Worm (Caenorhabditis elegans) whole organism, mixed stage, embryonic: ENCODE results near the gene pup-2.

Source experiments
- bed-3 ChIP-seq: fragments of 200-800 bp; sonication (Bioruptor generic); optimal IDR thresholded peaks from 3 replicates; lab custom pipeline; 2018; ENCODE audit warnings: mild to moderate bottlenecking, missing genetic modification characterization, moderate library complexity, missing compliant biosample characterization
- ceh-39 ChIP-seq: fragments of 150-350 bp; optimal IDR thresholded peaks from 2 replicates; lab custom pipeline; 2014; ENCODE audit warnings: missing biosample characterization, missing genetic modification characterization
- ceh-43 ChIP-seq: fragments of 200-800 bp; sonication (Bioruptor generic); optimal IDR thresholded peaks from 2 replicates; lab custom pipeline; 2018; ENCODE audit warnings: mild to moderate bottlenecking, missing genetic modification characterization, moderate library complexity, missing compliant biosample characterization
- ceh-83 ChIP-seq: fragments of 200-800 bp; sonication (Bioruptor generic); optimal IDR thresholded peaks from 2 replicates; lab custom pipeline; 2018; ENCODE audit warnings: mild to moderate bottlenecking, missing genetic modification characterization, missing compliant biosample characterization
- ces-1 ChIP-seq: fragments of 150-350 bp; optimal IDR thresholded peaks from 2 replicates; lab custom pipeline; 2014; ENCODE audit warnings: missing biosample characterization, missing genetic modification reagents, missing genetic modification characterization
- cnd-1 ChIP-seq: fragments of 200-800 bp; sonication (Bioruptor generic); optimal IDR thresholded peaks from 2 replicates; lab custom pipeline; 2018; ENCODE audit warnings: mild to moderate bottlenecking, missing genetic modification characterization, missing compliant biosample characterization
- drap-1 ChIP-seq: fragments of 200-800 bp; sonication (Bioruptor generic); optimal IDR thresholded peaks from 3 replicates; lab custom pipeline; 2018; ENCODE audit warnings: mild to moderate bottlenecking, missing genetic modification characterization, missing compliant biosample characterization
- elt-1 ChIP-seq: sonication (generic microtip); optimal IDR thresholded peaks from 2 replicates; lab custom pipeline; 2017; ENCODE audit warnings: missing genetic modification characterization, mild to moderate bottlenecking, missing compliant biosample characterization, antibody characterized with exemption, moderate library complexity, borderline replicate concordance; ENCODE audit not compliant: insufficient read depth
- flh-1 ChIP-seq: fragments of 200-800 bp; sonication (Bioruptor generic); optimal IDR thresholded peaks from 2 replicates; lab custom pipeline; 2018; ENCODE audit warnings: mild to moderate bottlenecking, missing genetic modification characterization, moderate library complexity, missing compliant biosample characterization
- ham-2 ChIP-seq: fragments of 200-800 bp; sonication (Bioruptor generic); optimal IDR thresholded peaks from 2 replicates; lab custom pipeline; 2018; ENCODE audit warnings: mild to moderate bottlenecking, missing genetic modification characterization, missing compliant biosample characterization
- hlh-1 ChIP-seq: fragments of 150-350 bp; optimal IDR thresholded peaks from 2 replicates; lab custom pipeline; 2014; ENCODE audit warnings: missing biosample characterization, missing genetic modification reagents, missing genetic modification characterization
- lin-13 ChIP-seq: fragments of 150-350 bp; optimal IDR thresholded peaks from 2 replicates; lab custom pipeline; 2014; ENCODE audit warnings: missing biosample characterization, missing genetic modification characterization
- lin-32 ChIP-seq: fragments of 200-800 bp; sonication (Bioruptor generic); optimal IDR thresholded peaks from 2 replicates; lab custom pipeline; 2018; ENCODE audit warnings: mild to moderate bottlenecking, missing genetic modification characterization, missing compliant biosample characterization
- lsy-2 ChIP-seq: fragments of 150-350 bp; optimal IDR thresholded peaks from 2 replicates; lab custom pipeline; 2014; ENCODE audit warnings: missing biosample characterization, missing genetic modification characterization
- mab-5 ChIP-seq: fragments of 150-350 bp; optimal IDR thresholded peaks from 2 replicates; lab custom pipeline; 2014; ENCODE audit warnings: missing biosample characterization, missing genetic modification characterization
- mep-1 ChIP-seq: fragments of 150-350 bp; optimal IDR thresholded peaks from 2 replicates; lab custom pipeline; 2017; ENCODE audit warnings: missing biosample characterization, missing genetic modification reagents, missing genetic modification characterization, inconsistent platforms
- mls-2 ChIP-seq: sonication (generic microtip); optimal IDR thresholded peaks from 2 replicates; lab custom pipeline; 2016; ENCODE audit warnings: mild to moderate bottlenecking, missing genetic modification characterization, moderate library complexity, missing compliant biosample characterization
- nhr-12 ChIP-seq: fragments of 150-350 bp; optimal IDR thresholded peaks from 2 replicates; lab custom pipeline; 2014; ENCODE audit warnings: missing biosample characterization, missing genetic modification characterization
- nhr-237 ChIP-seq: fragments of 150-350 bp; optimal IDR thresholded peaks from 2 replicates; lab custom pipeline; 2014; ENCODE audit warnings: missing biosample characterization, missing genetic modification characterization
- nhr-28 ChIP-seq: fragments of 150-350 bp; optimal IDR thresholded peaks from 2 replicates; lab custom pipeline; 2014; ENCODE audit warnings: missing biosample characterization, missing genetic modification characterization
- nhr-76 ChIP-seq: sonication (generic microtip); optimal IDR thresholded peaks from 2 replicates; lab custom pipeline; 2017; ENCODE audit warnings: missing biosample characterization, missing genetic modification characterization
- pha-4 ChIP-seq: fragments of 150-350 bp; optimal IDR thresholded peaks from 2 replicates; lab custom pipeline; 2018; ENCODE audit warnings: missing biosample characterization, missing genetic modification reagents, missing genetic modification characterization
- sem-2 ChIP-seq: fragments of 200-800 bp; sonication (Bioruptor generic); optimal IDR thresholded peaks from 2 replicates; lab custom pipeline; 2018; ENCODE audit warnings: mild to moderate bottlenecking, missing genetic modification characterization, missing compliant biosample characterization
- snpc-4 ChIP-seq: fragments of 150-350 bp; optimal IDR thresholded peaks from 2 replicates; lab custom pipeline; 2014; ENCODE audit warnings: missing biosample characterization, missing genetic modification characterization
- sptf-1 ChIP-seq: sonication (generic microtip); optimal IDR thresholded peaks from 2 replicates; lab custom pipeline; 2017; ENCODE audit warnings: mild to moderate bottlenecking, missing genetic modification characterization, moderate library complexity, missing compliant biosample characterization
- tbx-8 ChIP-seq: fragments of 200-800 bp; sonication (Bioruptor generic); optimal IDR thresholded peaks from 2 replicates; lab custom pipeline; 2018; ENCODE audit warnings: mild to moderate bottlenecking, missing genetic modification characterization, moderate library complexity, missing compliant biosample characterization
- unc-120 ChIP-seq: sonication (generic microtip); optimal IDR thresholded peaks from 2 replicates; lab custom pipeline; 2017; ENCODE audit warnings: missing genetic modification characterization, missing compliant biosample characterization; ENCODE audit not compliant: poor library complexity, severe bottlenecking
- unc-39 ChIP-seq: fragments of 150-350 bp; optimal IDR thresholded peaks from 2 replicates; lab custom pipeline; 2014; ENCODE audit warnings: missing biosample characterization, missing genetic modification characterization
- unc-62 ChIP-seq: fragments of 150-350 bp; optimal IDR thresholded peaks from 2 replicates; lab custom pipeline; 2014; ENCODE audit warnings: missing biosample characterization, missing genetic modification reagents, missing genetic modification characterization
- zip-8 ChIP-seq: fragments of 150-350 bp; optimal IDR thresholded peaks from 2 replicates; lab custom pipeline; 2014; ENCODE audit warnings: missing biosample characterization, missing genetic modification characterization

The pup-2 gene

DNA sequence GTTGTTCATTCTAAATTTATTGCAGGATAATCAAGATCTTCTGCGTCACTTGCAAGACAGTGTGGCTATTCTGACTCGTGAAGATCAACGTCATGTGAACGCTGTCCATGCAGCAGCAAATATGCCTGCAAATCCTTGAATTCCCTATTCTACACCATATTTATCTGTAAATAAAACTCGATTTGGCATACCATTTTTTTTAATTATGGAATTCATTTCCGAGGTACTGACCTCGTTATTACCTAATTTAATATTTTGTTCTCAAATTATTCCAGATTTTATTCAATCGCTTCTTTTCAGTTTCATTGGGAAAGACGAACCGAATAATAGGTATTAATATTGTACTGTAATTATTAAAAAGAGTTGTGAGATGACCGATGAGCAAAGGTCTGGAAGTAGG is 12.1 kb upstream of the pup-2 start, which contains the start of gene cid-1:
Gene cid-1 (plus strand): TSS at position 301 of the 400 bp plus-strand sequence.
- TF ChIP-seq unc-120 (tag; lab: Kevin White, UChicago) (no peak), mep-1 (tag; lab: Kevin White, UChicago) (no peak), unc-62 (GFP tag; lab: Kevin White, UChicago) (no peak), mls-2 (tag; lab: Kevin White, UChicago) (no peak), nhr-76 (tag; lab: Kevin White, UChicago) (no peak), flh-1 (GFP tag; lab: Kevin White, UChicago) (no peak), sptf-1 (no peak), lin-32 (no peak)

DNA sequence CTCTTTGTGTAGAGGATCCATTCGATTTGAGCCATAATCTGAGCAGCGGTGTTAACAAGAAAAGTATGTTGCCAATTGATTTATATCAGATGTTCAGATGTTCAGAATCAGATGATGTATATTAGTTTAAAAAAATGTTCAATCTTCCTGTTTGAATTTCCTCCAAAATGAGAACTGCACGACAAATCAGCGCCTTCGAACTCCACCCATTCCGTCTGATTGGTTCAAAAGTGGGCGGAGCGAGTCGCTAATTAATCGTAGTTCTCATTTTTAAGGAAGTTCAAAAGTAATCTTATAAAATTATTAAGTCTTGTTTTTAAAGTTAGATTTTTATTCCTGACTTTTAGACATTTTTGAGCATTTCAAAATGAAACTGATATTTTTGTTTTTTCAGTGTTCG is 6.6 kb upstream of the pup-2 start:
- TF ChIP-seq hlh-1 (tag; lab: Kevin White, UChicago) (no peak), elt-1 (tag; lab: Kevin White, UChicago) (no peak), snpc-4 (tag; lab: Kevin White, UChicago) (no peak), mls-2 (tag; lab: Kevin White, UChicago) (no peak), tbx-8 (GFP tag; lab: Kevin White, UChicago) (no peak), mab-5 (tag; lab: Kevin White, UChicago) (no peak), flh-1 (GFP tag; lab: Kevin White, UChicago) (no peak), cnd-1 (no peak), sem-2 (GFP tag; lab: Kevin White, UChicago) (no peak), nhr-12 (tag; lab: Kevin White, UChicago) (no peak), unc-120 (tag; lab: Kevin White, UChicago) (no peak), ceh-43 (no peak), bed-3 (GFP tag; lab: Kevin White, UChicago) (no peak), ces-1 (no peak), nhr-76 (tag; lab: Kevin White, UChicago) (no peak), ceh-39 (tag; lab: Kevin White, UChicago) (no peak)

DNA sequence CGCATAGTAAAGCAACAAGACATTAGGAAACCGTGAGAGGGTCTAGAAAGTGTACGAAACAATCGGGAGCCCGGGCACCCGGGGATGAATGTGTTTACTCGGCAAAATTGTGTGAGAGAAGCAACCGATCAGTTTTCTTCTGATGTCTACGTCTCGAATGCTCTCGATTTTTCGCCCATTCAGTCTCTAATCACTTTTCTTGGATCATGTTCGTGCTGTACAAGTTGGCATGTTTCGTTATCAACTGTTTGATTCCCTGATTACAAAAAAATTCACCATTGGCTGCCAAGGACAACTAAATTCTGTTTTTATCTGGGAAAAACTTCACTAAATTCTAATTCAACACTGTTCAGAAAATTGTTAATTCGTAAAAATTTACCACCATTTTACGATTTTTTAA is 5.1 kb upstream of the pup-2 start:
- TF ChIP-seq lin-13 (tag; lab: Kevin White, UChicago), result no peak
- TF ChIP-seq unc-120 (tag; lab: Kevin White, UChicago), result peak; percentile 31
- TF ChIP-seq ceh-39 (tag; lab: Kevin White, UChicago), result no peak
- no peak for TF ChIP-seq mls-2 (tag; lab: Kevin White, UChicago)

DNA sequence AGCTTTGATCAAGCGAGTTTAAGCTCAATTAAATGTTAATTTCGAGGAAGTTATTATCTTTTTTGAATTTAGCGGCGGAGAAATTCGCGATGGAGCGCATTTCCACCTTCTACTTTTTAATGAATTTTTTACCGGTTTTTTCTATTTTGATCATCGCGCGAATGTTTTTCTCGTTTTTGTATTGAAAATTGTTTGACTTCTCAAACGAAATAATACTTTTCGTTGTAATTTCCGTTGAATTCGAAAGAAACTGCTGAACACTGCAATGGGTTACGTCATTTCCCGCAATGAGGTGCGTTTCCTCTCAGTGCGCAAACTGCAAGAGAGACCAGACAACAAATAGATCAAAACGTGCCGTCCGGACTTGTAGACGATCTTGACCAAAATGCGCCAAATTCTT is 4.5 kb upstream of the pup-2 start:
- peak; percentile 42 for TF ChIP-seq zip-8 (tag; lab: Kevin White, UChicago)
- TF ChIP-seq drap-1 (GFP tag; lab: Kevin White, UChicago), result no peak

DNA sequence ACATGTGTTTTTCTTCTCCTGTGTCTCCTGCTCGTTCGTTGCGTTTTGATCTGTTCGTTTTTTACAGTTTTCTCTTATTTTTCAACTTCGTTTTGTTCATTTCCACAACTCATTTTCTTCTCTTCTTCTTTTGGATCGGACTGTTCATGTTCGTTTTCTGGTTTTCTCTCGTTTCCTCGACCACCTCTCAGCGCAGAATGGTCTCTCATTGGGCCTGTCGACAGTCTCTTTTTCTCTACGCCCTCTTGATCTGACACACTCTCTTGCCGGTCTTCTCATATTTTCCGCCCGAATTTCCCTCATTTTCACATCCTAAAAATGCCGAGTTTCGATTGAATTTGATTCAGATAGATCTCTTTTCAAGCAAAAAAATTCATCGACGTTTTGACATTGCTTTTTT is 4.1 kb upstream of the pup-2 start:
- TF ChIP-seq ceh-83, result no peak
- TF ChIP-seq lin-32, result no peak
- TF ChIP-seq ceh-39 (tag; lab: Kevin White, UChicago), result no peak
- TF ChIP-seq nhr-237 (tag; lab: Kevin White, UChicago), result no peak
- TF ChIP-seq bed-3 (GFP tag; lab: Kevin White, UChicago), result no peak
- TF ChIP-seq cnd-1, result no peak
- no peak for TF ChIP-seq drap-1 (GFP tag; lab: Kevin White, UChicago)
- TF ChIP-seq tbx-8 (GFP tag; lab: Kevin White, UChicago), result no peak

DNA sequence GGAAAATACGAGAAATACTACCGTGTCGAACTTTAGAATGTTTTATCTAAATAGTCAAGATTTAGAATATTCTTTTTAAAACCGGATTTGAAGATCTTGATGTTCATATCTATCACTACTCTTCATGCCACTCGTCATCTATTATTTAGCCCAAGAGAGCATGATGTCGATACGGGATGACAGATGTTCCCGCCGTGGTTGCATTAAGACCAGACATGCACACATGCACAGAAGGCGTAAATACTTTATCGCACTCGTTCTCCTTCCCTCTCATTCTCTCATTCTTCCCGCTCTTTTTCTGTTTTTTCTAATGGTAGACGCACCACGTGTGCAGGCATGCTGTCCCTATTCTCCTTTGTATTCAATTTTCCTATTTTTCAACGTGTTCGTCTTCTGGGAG is 2.3 kb upstream of the pup-2 start:
- no peak for TF ChIP-seq elt-1 (tag; lab: Kevin White, UChicago)
- TF ChIP-seq ces-1, result peak; percentile 62
- peak; percentile 89 for TF ChIP-seq lin-32
- TF ChIP-seq cnd-1, result peak; percentile 85
- TF ChIP-seq unc-62 (GFP tag; lab: Kevin White, UChicago), result peak; percentile 1
- TF ChIP-seq, all 35 proteins: peak for 4

DNA sequence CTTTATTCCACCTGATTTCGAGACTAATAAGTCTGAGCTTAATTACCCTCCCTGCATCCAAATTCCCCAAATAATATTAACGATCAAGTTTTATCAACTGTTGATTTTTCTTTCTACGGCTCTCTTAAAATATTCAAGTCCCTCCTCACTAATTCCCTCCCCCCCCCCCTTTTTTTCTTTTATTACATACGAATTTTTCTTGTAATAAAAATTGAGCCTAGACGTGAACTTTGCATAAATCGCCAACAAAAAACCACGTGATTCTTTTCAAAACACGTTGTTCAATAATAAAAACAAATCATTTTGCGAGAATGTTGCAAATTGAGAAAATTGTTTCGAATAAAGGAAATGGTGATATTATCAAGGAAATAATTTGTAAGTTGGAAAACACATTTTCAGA is 2.7 kb downstream of the pup-2 start, which contains the start of gene K10D2.8:
Gene K10D2.8 (plus strand): TSS at position 301 of the 400 bp plus-strand sequence.
- TF ChIP-seq lin-13 (tag; lab: Kevin White, UChicago) (no peak), bed-3 (GFP tag; lab: Kevin White, UChicago) (no peak), hlh-1 (tag; lab: Kevin White, UChicago) (no peak), nhr-28 (tag; lab: Kevin White, UChicago) (no peak), tbx-8 (GFP tag; lab: Kevin White, UChicago) (no peak), lsy-2 (tag; lab: Kevin White, UChicago) (no peak), nhr-12 (tag; lab: Kevin White, UChicago) (no peak), zip-8 (tag; lab: Kevin White, UChicago) (no peak), pha-4 (tag; lab: Kevin White, UChicago) (no peak), sptf-1 (no peak), cnd-1 (no peak), drap-1 (GFP tag; lab: Kevin White, UChicago) (no peak), flh-1 (GFP tag; lab: Kevin White, UChicago) (no peak), unc-39 (no peak), ham-2 (GFP tag; lab: Kevin White, UChicago) (no peak)
